Fruit fly (Drosophila melanogaster): ENCODE data around the gene alt.

Gene alt

DNA sequence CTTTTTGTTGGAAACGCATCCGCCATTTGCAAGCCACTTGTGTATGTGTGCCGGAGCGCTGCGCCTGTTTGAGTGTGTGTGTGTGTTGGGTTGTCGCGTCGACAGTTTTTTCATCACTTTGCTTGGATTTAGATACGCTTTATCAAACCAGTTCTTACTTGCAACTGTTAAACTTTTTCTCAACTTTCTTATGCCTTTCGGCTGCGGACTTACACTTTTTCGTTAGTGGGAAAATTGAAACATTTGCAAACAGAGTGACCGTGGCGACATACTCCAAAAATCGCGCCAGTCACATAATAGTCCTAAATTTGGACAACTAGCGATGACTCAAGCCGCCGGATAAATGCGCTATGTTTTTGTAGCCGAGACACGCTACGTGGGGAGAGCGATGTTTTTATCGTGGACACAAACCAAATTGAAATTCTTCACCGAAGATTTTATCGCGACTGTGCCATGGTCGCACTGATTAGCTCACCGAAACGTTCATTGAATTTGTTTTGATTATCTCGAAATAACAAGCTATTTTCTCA, at the start of gene alt, which contains the start of gene CG7655:
Gene alt, minus strand, starts transcription at position 272 of the 530 bp plus-strand sequence.
Gene CG7655, plus strand, starts transcription at position 426 of the 530 bp plus-strand sequence.
- peak; percentile 65 to 74 for TF ChIP-seq CTCF (optimal IDR thresholded peaks at IDR 0.05)
- TF ChIP-seq CG8478 (optimal IDR thresholded peaks at IDR 0.05), result no peak

DNA sequence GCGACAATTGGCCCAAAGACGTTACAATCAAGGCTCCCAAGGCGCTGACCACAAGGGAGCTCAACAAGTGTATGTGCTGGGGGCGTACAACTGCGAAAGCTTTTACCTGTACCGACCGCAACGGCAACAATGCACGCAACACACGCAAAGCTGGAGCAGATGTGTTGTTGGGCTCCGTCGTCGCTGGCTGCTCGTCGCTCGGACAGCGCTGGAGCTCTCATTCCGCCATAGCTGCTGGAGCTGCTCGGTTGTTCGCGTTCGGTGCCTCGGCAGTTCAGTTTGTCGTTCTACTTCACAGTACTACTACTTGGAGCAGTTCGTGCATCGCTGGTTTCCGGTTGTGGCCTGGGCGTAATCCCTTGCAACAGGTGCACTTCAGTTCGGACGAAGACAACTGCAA, 43.2 kb upstream of the alt start, which contains the start of gene Lgr1:
Gene Lgr1, plus strand, starts transcription at position 220 of the 400 bp plus-strand sequence.
- no peak for TF ChIP-seq CG8478 (optimal IDR thresholded peaks at IDR 0.05)
- TF ChIP-seq CTCF (optimal IDR thresholded peaks at IDR 0.05), result no peak

DNA sequence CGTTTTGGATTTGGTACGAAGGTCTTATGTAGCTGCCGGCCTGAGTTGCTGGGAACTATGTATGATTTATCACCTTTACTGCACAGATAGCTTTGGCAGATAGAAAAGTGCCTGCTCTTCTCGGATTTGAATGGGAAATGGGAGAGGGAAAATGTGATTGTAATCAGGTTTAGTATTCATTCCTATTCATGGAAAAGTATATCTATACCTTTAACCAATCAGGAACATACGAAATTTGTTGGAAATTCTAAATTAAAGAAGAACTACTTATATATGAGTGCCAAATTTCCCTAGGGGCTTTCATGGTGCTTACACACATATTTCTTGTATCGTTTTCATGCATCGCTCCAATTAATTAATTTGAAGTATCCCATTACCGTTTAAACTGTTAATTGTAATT, 42.6 kb upstream of the alt start, which contains the start of gene Atg8b:
Gene Atg8b, minus strand, starts transcription at position 101 of the 400 bp plus-strand sequence.
- TF ChIP-seq CTCF (optimal IDR thresholded peaks at IDR 0.05) (no peak), CG8478 (optimal IDR thresholded peaks at IDR 0.05) (no peak)

DNA sequence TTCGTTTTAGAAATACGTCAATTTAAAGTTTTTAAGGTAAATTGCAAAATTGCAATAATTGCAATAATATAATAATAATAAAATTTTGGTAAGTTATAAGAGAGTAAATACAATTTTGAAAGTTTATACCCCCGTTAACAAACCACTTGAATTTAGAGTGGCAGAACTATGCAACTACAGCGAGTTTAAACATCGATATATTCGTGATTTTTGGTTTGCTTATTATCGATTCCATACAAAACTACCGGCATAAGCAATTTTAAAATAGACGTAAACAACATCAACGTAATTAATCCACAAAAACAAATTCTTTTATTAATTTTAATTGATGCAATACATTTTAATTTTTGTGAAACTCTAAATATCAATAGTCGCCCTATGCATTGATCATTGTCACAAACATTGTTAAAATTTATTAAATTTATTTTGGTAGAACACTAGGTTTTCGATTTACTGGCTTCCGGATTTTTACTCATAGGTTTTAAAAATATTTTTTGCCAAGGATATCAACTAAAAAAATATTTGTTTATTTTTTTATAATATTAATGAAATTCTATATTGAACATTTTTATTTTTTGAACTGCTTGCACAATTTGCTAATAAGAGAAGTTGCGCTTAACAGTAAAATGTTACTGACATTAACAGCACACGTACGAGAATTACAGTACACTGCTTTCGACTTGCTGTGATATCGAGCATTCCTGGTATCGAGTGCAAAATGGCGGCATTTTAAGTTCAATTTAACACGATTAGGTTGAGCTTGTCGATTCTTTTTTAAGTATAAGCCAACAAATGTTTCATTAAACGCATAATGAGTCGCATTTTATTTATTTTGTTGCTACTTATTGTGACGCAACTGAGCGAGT, 36.7 kb upstream of the alt start, which contains the start of gene Pxt:
Gene Pxt, plus strand, starts transcription at position 695 of the 866 bp plus-strand sequence.
- TF ChIP-seq CG8478 (optimal IDR thresholded peaks at IDR 0.05) (no peak), CTCF (optimal IDR thresholded peaks at IDR 0.05) (peak in 1 of 2 experiments; percentile 30)

DNA sequence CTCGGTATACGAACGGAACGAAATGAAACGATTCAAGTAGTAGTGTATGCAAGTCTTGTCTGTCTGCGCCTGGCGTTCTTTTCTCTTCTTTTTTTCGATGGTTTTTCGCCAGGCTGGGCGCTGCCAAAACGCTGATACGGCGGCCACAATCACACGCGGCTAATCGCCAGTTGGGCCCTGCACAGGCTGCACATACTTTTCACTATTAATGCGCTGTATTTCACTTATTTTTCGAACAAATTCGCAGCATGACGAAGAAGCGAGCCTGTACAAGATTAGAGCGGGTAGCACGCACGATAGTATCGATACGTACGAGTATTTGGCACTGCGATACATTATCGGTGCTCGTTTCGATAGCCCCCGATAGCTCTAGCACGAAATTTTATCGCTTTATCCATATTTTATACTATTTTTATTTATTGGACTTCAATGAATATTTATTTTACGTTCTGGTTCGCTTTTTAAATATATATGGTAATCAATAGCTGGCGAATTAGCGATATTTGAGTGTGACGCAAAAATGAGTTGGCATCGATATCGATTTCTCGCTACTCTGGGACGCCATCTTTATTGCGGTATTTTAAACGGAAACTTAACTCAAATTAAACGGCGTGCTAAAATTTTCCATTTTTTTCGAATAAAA, 35.9 kb upstream of the alt start, which contains the start of gene osa:
Gene osa, minus strand, starts transcription at position 300 of the 643 bp plus-strand sequence.
- TF ChIP-seq CTCF (optimal IDR thresholded peaks at IDR 0.05) (peak in 1 of 2 experiments; percentile 13), CG8478 (optimal IDR thresholded peaks at IDR 0.05) (no peak)

DNA sequence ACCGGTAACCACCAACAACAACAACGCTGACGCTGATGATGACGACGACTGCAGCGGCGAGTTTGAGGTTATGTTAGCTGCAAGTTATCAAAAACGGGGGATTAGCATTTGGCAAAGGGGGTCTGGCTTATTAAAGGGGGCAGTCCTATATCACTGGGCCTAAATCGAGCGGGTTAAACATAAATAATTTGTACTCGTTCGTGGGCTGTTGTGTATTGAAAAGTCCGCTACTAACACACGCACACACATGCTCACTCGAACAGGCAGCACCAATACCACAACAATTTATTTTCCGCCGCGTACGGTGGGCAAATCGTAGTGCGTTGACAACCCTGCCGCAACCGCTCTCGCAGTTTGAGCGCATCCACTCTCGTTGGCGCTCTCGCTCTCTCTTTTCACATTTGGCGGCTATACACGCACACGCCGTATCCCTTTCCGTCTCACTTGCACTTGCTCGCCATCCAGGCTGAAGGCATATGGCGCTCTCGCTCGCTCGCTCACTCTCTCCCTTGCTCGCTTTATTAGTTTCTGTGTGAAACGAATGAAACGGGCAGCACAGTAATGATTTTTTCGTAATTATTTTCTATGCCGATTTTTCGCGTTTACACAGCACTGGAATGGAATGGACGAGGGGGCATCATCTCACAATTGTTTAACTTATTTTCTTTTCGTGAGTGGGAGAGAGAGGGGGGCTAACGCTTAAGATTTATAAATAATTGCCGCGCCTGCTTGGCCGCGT, 34.7 kb upstream of the alt start:
- peak; percentile 24 to 41 for TF ChIP-seq CTCF (optimal IDR thresholded peaks at IDR 0.05)
- TF ChIP-seq CG8478 (optimal IDR thresholded peaks at IDR 0.05), result no peak

DNA sequence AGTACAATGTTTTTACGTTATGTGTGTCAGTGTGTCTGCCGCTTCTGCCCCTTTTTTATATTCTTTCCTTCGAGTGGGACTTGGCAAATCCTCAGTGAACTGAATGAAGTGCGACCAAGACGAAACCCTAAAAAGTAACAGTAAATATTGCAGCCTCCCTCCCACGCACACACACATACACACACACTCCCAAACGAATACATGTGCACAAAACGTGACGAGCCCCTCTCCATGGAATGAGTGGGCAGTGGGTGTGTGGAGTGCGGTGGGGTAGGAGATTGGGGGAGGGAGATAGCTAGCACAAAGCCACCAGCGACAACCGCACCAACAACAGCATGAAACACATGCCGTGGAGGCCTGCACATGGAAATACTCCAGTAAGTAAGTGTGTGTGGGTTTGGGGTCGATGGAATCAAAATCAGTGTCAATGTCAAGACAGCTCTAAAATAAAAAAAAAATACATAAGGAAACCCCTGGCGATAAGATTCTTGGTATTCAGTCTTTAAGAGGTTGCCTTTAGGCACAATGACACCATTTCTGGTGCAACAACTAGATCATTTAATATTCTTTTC, 32.5 kb upstream of the alt start:
- TF ChIP-seq CG8478 (optimal IDR thresholded peaks at IDR 0.05) (no peak), CTCF (optimal IDR thresholded peaks at IDR 0.05) (no peak)

DNA sequence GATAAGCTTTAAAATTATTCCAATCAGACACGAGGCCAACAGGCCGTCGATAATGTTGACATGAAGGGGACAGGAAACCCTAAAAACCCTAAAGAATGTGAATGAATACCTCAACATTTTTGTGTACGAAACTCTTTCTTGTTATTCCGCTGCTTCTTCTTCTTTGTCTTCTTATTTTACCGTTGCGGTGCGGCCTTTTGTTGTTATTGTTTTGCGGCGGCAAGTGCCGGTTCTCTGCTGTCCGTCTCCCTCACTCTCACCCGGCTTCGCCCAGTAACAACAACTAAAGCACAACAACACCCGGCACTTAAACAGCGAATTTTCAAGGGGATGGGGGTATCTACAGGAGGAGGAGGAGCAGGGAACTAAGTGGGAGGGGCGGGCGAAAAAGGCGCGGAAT, 32.1 kb upstream of the alt start:
- no peak for TF ChIP-seq CG8478 (optimal IDR thresholded peaks at IDR 0.05)
- no peak for TF ChIP-seq CTCF (optimal IDR thresholded peaks at IDR 0.05)

DNA sequence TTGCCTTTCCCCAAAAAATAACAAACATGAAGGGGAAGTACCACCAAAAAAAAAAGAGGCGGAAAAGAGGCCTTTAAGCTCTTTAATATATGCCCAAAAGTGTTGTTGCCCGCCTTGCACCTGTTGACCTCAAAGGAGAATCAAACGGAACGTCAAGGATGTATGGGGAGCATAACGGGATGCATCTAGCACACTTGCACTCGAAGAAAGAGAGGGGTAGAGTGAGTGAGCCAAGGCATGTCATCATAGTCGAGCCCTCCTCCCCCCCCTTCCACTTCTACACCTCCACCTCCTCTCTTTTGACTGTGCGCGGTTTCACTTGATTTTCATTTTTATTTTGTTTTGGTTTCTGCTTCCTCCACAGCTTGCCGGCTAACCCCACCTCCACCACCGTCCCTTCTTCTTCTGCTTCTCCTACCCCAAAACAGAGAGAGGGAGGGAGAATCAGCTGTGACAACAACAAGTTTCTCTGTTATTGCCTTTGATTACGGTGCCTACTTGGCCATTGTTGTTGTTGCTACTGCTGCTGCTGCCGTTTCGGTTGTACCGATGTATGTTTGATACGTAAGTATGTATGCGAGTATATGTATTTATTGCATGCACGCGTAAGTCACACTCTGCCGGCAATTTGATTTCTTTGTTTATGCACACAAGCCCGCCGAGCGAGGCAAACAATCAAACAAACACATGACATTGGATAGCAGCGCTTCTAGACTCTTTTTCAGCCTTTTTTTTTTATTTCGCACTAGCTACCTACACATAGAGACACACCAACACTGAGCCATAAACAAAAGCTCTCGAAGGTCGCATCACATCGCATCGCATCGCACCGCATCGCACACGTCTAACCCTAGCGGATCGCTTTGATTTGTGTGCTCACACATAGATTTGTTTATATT, 30.6 kb upstream of the alt start:
- no peak for TF ChIP-seq CG8478 (optimal IDR thresholded peaks at IDR 0.05)
- TF ChIP-seq CTCF (optimal IDR thresholded peaks at IDR 0.05), result no peak

DNA sequence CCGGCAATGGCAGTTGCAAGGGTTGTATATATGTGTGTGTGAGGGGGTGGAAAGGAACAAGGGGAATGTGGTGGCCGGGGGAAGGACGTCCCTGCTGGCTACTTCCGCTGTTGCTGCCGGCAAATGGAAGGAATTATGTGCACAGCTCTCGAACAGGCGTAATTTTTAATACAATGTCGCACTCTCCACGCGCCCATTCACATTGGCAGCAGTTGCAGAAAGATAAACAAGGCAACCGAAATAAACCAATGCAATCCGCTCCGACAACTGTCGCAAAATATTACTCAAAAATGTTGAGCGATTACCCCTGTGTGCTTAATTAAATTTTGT, 29.3 kb upstream of the alt start:
- TF ChIP-seq CG8478 (optimal IDR thresholded peaks at IDR 0.05) (no peak), CTCF (optimal IDR thresholded peaks at IDR 0.05) (no peak)

DNA sequence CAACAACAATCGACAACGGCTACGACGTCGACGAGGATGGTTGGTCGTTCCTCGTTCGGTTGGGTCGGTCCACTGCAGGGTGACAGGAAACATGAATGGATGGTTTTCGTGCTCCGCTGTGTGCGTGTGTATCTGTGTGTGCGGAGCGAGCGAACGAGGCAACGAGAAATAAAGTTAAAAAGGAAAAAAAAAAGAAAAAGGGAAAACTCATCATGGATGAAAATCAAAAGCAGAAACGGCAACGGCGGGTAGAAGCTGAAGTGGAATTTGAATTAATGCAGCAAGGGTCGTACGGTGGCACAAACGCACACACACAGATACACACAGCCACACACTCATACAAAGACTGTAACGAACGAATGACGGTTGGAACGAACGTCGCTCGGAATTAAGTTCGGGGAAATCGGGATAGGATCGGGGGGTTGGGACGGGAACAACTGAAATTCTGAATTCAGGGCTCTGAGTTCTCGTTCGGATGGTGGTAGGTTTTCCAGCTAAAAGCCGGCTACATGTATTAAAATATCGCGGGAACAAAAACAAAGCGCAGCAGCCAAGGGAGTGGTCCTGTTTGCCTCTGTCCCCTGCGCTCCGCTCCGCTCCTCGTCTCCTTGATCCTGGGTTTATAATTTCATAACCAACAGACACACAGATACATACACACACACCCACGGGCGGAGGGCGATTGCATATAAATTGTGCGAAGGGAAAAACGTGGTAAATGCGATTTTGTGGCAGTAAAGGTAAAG, 28.8 kb upstream of the alt start:
- no peak for TF ChIP-seq CG8478 (optimal IDR thresholded peaks at IDR 0.05)
- TF ChIP-seq CTCF (optimal IDR thresholded peaks at IDR 0.05), result no peak

DNA sequence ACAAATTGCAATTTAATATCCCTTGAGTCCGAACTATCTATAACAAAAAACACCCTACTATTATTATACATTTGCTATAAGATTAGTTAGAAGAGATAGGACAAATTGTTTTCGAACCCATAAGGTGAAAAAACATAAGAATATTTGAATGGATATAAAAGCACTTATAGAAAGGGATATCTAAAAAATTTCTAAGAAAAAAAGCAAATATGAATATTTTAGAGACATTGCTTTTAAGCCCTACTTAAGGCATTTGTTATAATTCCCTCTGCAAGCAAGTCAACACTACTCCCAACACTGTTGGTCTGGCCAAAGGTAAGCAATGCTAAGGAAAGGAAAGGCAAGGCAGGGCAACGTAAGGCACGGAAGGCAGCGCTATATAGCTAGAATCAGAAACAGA, 28.1 kb upstream of the alt start:
- TF ChIP-seq CTCF (optimal IDR thresholded peaks at IDR 0.05) (no peak), CG8478 (optimal IDR thresholded peaks at IDR 0.05) (no peak)

DNA sequence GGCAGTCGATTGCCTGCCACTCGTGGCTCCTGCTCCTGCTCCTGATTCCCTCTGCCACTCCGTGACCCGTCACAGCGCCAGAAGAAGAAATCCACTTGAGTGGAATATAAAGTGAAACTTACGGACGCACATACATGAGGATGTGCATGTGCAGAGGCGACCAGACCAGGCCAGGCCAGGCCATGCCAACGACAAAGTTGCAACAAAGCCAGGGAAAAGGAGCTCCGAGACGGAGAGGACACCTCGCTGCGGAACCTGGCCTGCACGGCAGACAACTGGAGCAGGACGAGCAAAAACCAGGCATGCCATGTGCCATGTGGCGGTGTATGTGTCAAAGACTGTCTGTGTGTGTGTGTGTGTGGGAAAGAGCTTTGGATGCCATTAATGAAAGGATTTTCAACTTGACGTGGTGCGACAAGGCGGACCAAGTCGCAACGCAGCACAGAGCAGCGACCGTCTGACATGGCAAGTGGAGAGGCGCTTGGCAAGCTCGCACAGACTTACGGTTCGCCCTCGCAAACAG, 27.4 kb upstream of the alt start:
- no peak for TF ChIP-seq CG8478 (optimal IDR thresholded peaks at IDR 0.05)
- TF ChIP-seq CTCF (optimal IDR thresholded peaks at IDR 0.05), result no peak
